Worm (Caenorhabditis elegans) whole organism, late embryonic: Measurements from ENCODE around the gene srw-117.

ENCODE experiments used
- K09A11.1 ChIP-seq: sonication (generic microtip); optimal IDR thresholded peaks from 2 replicates; lab custom pipeline; 2017; ENCODE audit warnings: antibody characterized with exemption, mild to moderate bottlenecking, missing genetic modification characterization, missing compliant biosample characterization; ENCODE audit not compliant: insufficient read depth
- nhr-232 ChIP-seq: sonication (generic microtip); optimal IDR thresholded peaks from 2 replicates; lab custom pipeline; 2016; ENCODE audit warnings: missing genetic modification characterization, missing compliant biosample characterization
- ttx-3 ChIP-seq: sonication (generic microtip); optimal IDR thresholded peaks from 2 replicates; lab custom pipeline; 2016; ENCODE audit warnings: missing genetic modification reagents, missing genetic modification characterization, missing compliant biosample characterization

DNA sequence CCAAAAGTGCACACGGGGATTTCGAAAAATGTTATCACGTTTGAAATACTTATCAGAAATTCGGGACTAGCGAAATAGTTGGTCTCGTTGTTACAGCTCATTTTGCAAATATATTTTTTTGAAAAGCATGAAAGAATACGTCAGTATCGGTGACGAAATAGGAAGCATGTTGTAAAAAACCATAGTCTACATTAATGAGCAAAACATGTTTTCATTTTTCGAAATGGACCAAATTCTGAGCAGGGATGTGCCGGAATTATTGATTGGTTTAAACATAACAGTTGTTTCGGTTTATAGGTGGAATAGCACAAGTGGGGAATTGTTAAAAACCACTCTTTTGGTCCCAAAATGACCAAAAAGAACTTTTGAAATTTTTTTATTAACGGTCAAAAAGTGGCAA lies 49.2 kb downstream of the srw-117 start, which contains the start of gene srh-247:
- no peak for TF ChIP-seq nhr-232
- TF ChIP-seq ttx-3 (tag; lab: Kevin White, UChicago), result no peak
- no peak for TF ChIP-seq K09A11.1 (tag; lab: Kevin White, UChicago)
